Fruit fly (Drosophila melanogaster): Measurements from ENCODE around the gene sty.
A peak's percentile ranks its signal among the peaks of the same experiment; 100 is the strongest.

The sty gene

DNA sequence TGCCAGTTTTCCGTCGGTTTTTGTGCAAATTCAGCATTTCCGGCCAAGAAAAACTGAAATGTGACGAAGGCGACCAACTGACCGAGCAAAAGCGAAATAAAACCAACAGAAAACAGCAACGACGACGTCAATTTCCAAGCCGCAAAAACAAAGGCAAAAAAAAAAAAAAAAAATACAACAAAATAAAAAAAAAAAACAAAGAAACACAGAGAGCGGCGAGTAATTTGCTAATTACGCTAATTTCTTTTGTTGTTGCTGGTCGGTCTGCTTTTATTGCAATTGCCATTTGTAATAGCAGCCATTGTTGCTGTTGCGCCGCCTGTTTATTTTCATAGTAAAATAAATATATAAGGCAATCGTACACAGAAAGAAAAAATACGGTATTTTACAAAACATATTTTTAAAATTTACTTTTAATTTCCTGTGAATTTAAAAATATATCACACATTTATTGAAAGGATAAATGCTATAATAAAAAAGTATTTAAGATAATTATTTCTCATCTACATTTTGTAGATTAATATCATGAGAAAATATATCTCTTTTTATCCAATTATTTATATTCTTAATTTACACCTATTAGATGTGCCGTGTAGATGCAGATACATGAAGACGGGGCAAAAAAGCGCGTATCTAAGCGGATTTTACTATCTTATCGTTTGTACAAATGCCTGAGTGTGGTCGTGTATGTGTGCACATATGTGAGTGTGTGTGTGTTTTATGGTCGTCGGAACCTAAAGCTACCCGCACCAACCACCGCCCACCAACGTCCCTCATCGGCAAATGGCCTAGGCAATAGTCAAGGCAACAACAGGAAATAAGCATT, 12.3 kb upstream of the sty start (continued):
- TF ChIP-seq fd96Cb (tag; optimal IDR thresholded peaks at IDR 0.05): peak; percentile 41
- TF ChIP-seq hbn (GFP tag; IDR thresholded peaks at IDR 0.05; ENCODE audit: partially characterized antibody): no peak
- no peak; the same call in 1 of the 2 replicates for TF ChIP-seq amos (GFP tag; IDR thresholded peaks at IDR 0.05; ENCODE audit: partially characterized antibody)
- peak; percentile 45 for TF ChIP-seq CG12659 (GFP tag; optimal IDR thresholded peaks at IDR 0.05)
- no peak for TF ChIP-seq HLH4C (GFP tag; IDR thresholded peaks at IDR 0.05; ENCODE audit: partially characterized antibody)
- TF ChIP-seq CG10979 (tag; optimal IDR thresholded peaks at IDR 0.05): peak; percentile 29
- peak; percentile 57 for TF ChIP-seq sd (tag; optimal IDR thresholded peaks at IDR 0.05)
- TF ChIP-seq CG31441 (GFP tag; IDR thresholded peaks at IDR 0.05): peak; percentile 59
- no peak for TF ChIP-seq Mes4 (GFP tag; optimal IDR thresholded peaks at IDR 0.05)
- peak; percentile 24 for TF ChIP-seq exex (tag; optimal IDR thresholded peaks at IDR 0.05)
- TF ChIP-seq schlank (tag; optimal IDR thresholded peaks at IDR 0.05): no peak
- TF ChIP-seq dati (GFP tag; IDR thresholded peaks at IDR 0.05): no peak
- no peak for TF ChIP-seq Chrac-16 (GFP tag; optimal IDR thresholded peaks at IDR 0.05)
- no peak for TF ChIP-seq nerfin-1 (tag; optimal IDR thresholded peaks at IDR 0.05)
- no peak for TF ChIP-seq insv (GFP tag; optimal IDR thresholded peaks at IDR 0.05)
- no peak for TF ChIP-seq CG9797 (GFP tag; optimal IDR thresholded peaks at IDR 0.05)
- no peak for TF ChIP-seq z (GFP tag; IDR thresholded peaks at IDR 0.05)
- TF ChIP-seq CG31388 (GFP tag; optimal IDR thresholded peaks at IDR 0.05): no peak
- TF ChIP-seq org-1 (GFP tag; optimal IDR thresholded peaks at IDR 0.05): no peak
- no peak for TF ChIP-seq emc (GFP tag; optimal IDR thresholded peaks at IDR 0.05)
- no peak for TF ChIP-seq Kr (GFP tag; optimal IDR thresholded peaks at IDR 0.05)
- peak; percentile 37 for TF ChIP-seq CG13775 (GFP tag; optimal IDR thresholded peaks at IDR 0.05)
- TF ChIP-seq ab (GFP tag; optimal IDR thresholded peaks at IDR 0.05): no peak
- no peak for TF ChIP-seq tx (GFP tag; optimal IDR thresholded peaks at IDR 0.05)
- TF ChIP-seq CG17361 (GFP tag; IDR thresholded peaks at IDR 0.05): peak; percentile 71; the same call in 2 of the 3 replicates
- no peak for TF ChIP-seq repo (GFP tag; optimal IDR thresholded peaks at IDR 0.05)
- no peak for TF ChIP-seq chn (GFP tag; optimal IDR thresholded peaks at IDR 0.05)
- TF ChIP-seq phol (tag; optimal IDR thresholded peaks at IDR 0.05): peak; percentile 51
- no peak for TF ChIP-seq TFAM (GFP tag; optimal IDR thresholded peaks at IDR 0.05)
- no peak for TF ChIP-seq Bdp1 (GFP tag; optimal IDR thresholded peaks at IDR 0.05)
- TF ChIP-seq CG12391 (tag; optimal IDR thresholded peaks at IDR 0.05): peak; percentile 71
- TF ChIP-seq Atf-2 (GFP tag; optimal IDR thresholded peaks at IDR 0.05): no peak
- no peak for TF ChIP-seq Lim3 (GFP tag; IDR thresholded peaks at IDR 0.05)
- no peak for TF ChIP-seq MESR4 (GFP tag; optimal IDR thresholded peaks at IDR 0.05)
- TF ChIP-seq CG11696 (GFP tag; IDR thresholded peaks at IDR 0.05): no peak
- TF ChIP-seq CG12104 (GFP tag; optimal IDR thresholded peaks at IDR 0.05): no peak
- TF ChIP-seq Mrtf (GFP tag; IDR thresholded peaks at IDR 0.05): no peak
- no peak for TF ChIP-seq Myb (GFP tag; optimal IDR thresholded peaks at IDR 0.05)
- TF ChIP-seq ham (GFP tag; IDR thresholded peaks at IDR 0.05): no peak
- peak; percentile 58; the same call in 1 of the 2 replicates for TF ChIP-seq Atf6 (GFP tag; IDR thresholded peaks at IDR 0.05)
- TF ChIP-seq CG16815 (GFP tag; optimal IDR thresholded peaks at IDR 0.05): no peak
- no peak for TF ChIP-seq stwl (tag; optimal IDR thresholded peaks at IDR 0.05)
- TF ChIP-seq CG16813 (GFP tag; IDR thresholded peaks at IDR 0.05; ENCODE audit: partially characterized antibody): no peak
- TF ChIP-seq CG13624 (GFP tag; optimal IDR thresholded peaks at IDR 0.05): no peak
- no peak for TF ChIP-seq tup (GFP tag; optimal IDR thresholded peaks at IDR 0.05)
- no peak for TF ChIP-seq ac (GFP tag; optimal IDR thresholded peaks at IDR 0.05)
- TF ChIP-seq Dip2 (GFP tag; IDR thresholded peaks at IDR 0.05): no peak
- TF ChIP-seq CG1647 (GFP tag; optimal IDR thresholded peaks at IDR 0.05): no peak
- TF ChIP-seq CG9609 (GFP tag; optimal IDR thresholded peaks at IDR 0.05): no peak
- peak; percentile 69 for TF ChIP-seq CG9727 (GFP tag; optimal IDR thresholded peaks at IDR 0.05)
